Worm (Caenorhabditis elegans) whole organism, L3 larva: ENCODE results near the gene degl-2.

Experiments
- R02D3.7 ChIP-seq: fragments of 150-350 bp; optimal IDR thresholded peaks from 2 replicates; lab custom pipeline; 2014; ENCODE audit warnings: missing biosample characterization, missing genetic modification characterization
- ZK546.5 ChIP-seq: sonication (generic microtip); optimal IDR thresholded peaks from 2 replicates; lab custom pipeline; 2017; ENCODE audit warnings: missing biosample characterization, missing genetic modification characterization
- aly-2 ChIP-seq: fragments of 150-350 bp; optimal IDR thresholded peaks from 2 replicates; lab custom pipeline; 2014; ENCODE audit warnings: missing biosample characterization, missing genetic modification characterization
- ama-1 ChIP-seq: fragments of 150-350 bp; optimal IDR thresholded peaks from 2 replicates; lab custom pipeline; 2018
- ceh-16 ChIP-seq: sonication (generic microtip); optimal IDR thresholded peaks from 2 replicates; lab custom pipeline; 2017; ENCODE audit warnings: missing biosample characterization, missing genetic modification characterization
- ceh-28 ChIP-seq: fragments of 150-350 bp; optimal IDR thresholded peaks from 2 replicates; lab custom pipeline; 2014; ENCODE audit warnings: missing biosample characterization, missing genetic modification reagents, missing genetic modification characterization
- ceh-82 ChIP-seq: fragments of 150-350 bp; optimal IDR thresholded peaks from 2 replicates; lab custom pipeline; 2014; ENCODE audit warnings: missing biosample characterization, missing genetic modification characterization
- ceh-9 ChIP-seq: sonication (generic microtip); optimal IDR thresholded peaks from 2 replicates; lab custom pipeline; 2018; ENCODE audit warnings: missing biosample characterization, missing genetic modification characterization
- daf-12 ChIP-seq: fragments of 150-350 bp; optimal IDR thresholded peaks from 2 replicates; lab custom pipeline; 2014; ENCODE audit warnings: missing biosample characterization, missing genetic modification reagents, missing genetic modification characterization
- egl-27 ChIP-seq: sonication (generic microtip); optimal IDR thresholded peaks from 4 replicates; lab custom pipeline; 2017; ENCODE audit warnings: missing biosample characterization, missing genetic modification reagents, missing genetic modification characterization
- egl-5 ChIP-seq: fragments of 150-350 bp; optimal IDR thresholded peaks from 2 replicates; lab custom pipeline; 2017; ENCODE audit warnings: missing biosample characterization, missing genetic modification reagents, missing genetic modification characterization, inconsistent platforms
- elt-1 ChIP-seq: fragments of 150-350 bp; optimal IDR thresholded peaks from 2 replicates; lab custom pipeline; 2014; ENCODE audit warnings: missing biosample characterization, missing genetic modification characterization
- elt-2 ChIP-seq: sonication (generic microtip); optimal IDR thresholded peaks from 2 replicates; lab custom pipeline; 2016; ENCODE audit warnings: missing genetic modification reagents, mild to moderate bottlenecking, missing genetic modification characterization, missing compliant biosample characterization
- elt-3 ChIP-seq, 3 experiments: fragments of 150-350 bp in 1 of 3; sonication (generic microtip) in 2 of 3; optimal IDR thresholded peaks; 2 replicates in 2 of 3; 4 replicates in 1 of 3; lab custom pipeline; 2014 to 2017; ENCODE audit warnings: missing biosample characterization in 3 of 3, missing genetic modification characterization in 3 of 3
- eor-1 ChIP-seq, 2 experiments: fragments of 150-350 bp; optimal IDR thresholded peaks; 2 replicates each; lab custom pipeline; 2014 to 2018; ENCODE audit warnings: missing biosample characterization in 2 of 2, missing genetic modification characterization in 2 of 2
- fkh-10 ChIP-seq: sonication (generic microtip); optimal IDR thresholded peaks from 2 replicates; lab custom pipeline; 2017; ENCODE audit warnings: missing biosample characterization, missing genetic modification reagents, missing genetic modification characterization
- fkh-2 ChIP-seq: fragments of 150-350 bp; optimal IDR thresholded peaks from 2 replicates; lab custom pipeline; 2014; ENCODE audit warnings: missing biosample characterization, missing genetic modification reagents, missing genetic modification characterization
- fos-1 ChIP-seq: fragments of 150-350 bp; optimal IDR thresholded peaks from 2 replicates; lab custom pipeline; 2014; ENCODE audit warnings: missing biosample characterization, missing genetic modification characterization
- hmg-11 ChIP-seq: sonication (generic microtip); optimal IDR thresholded peaks from 2 replicates; lab custom pipeline; 2016; ENCODE audit warnings: missing genetic modification characterization, missing compliant biosample characterization
- jun-1 ChIP-seq: fragments of 150-350 bp; optimal IDR thresholded peaks from 2 replicates; lab custom pipeline; 2014; ENCODE audit warnings: missing biosample characterization, missing genetic modification reagents, missing genetic modification characterization
- lin-39 ChIP-seq: fragments of 150-350 bp; optimal IDR thresholded peaks from 2 replicates; lab custom pipeline; 2018; ENCODE audit warnings: missing biosample characterization, missing genetic modification reagents, missing genetic modification characterization
- lsy-12 ChIP-seq: sonication (generic microtip); optimal IDR thresholded peaks from 2 replicates; lab custom pipeline; 2016; ENCODE audit warnings: mild to moderate bottlenecking, missing genetic modification characterization, missing compliant biosample characterization
- mml-1 ChIP-seq: fragments of 150-350 bp; sonication (generic microtip); optimal IDR thresholded peaks from 3 replicates; lab custom pipeline; 2014; ENCODE audit warnings: missing biosample characterization, missing genetic modification characterization
- nfya-1 ChIP-seq: sonication (generic microtip); optimal IDR thresholded peaks from 2 replicates; lab custom pipeline; 2017; ENCODE audit warnings: missing genetic modification characterization, mild to moderate bottlenecking, missing compliant biosample characterization, antibody characterized with exemption, moderate library complexity; ENCODE audit not compliant: insufficient read depth
- nhr-11 ChIP-seq: fragments of 150-350 bp; optimal IDR thresholded peaks from 2 replicates; lab custom pipeline; 2014; ENCODE audit warnings: missing biosample characterization, missing genetic modification characterization
- nhr-23 ChIP-seq: fragments of 150-350 bp; optimal IDR thresholded peaks from 2 replicates; lab custom pipeline; 2014; ENCODE audit warnings: missing biosample characterization, missing genetic modification reagents, missing genetic modification characterization
- nhr-237 ChIP-seq: fragments of 150-350 bp; optimal IDR thresholded peaks from 2 replicates; lab custom pipeline; 2014; ENCODE audit warnings: missing biosample characterization, missing genetic modification characterization
- nhr-25 ChIP-seq: sonication (generic microtip); optimal IDR thresholded peaks from 2 replicates; lab custom pipeline; 2017; ENCODE audit warnings: missing biosample characterization, missing genetic modification characterization
- nhr-28 ChIP-seq: fragments of 150-350 bp; optimal IDR thresholded peaks from 2 replicates; lab custom pipeline; 2014; ENCODE audit warnings: missing biosample characterization, missing genetic modification characterization
- nhr-43 ChIP-seq: sonication (generic microtip); optimal IDR thresholded peaks from 2 replicates; lab custom pipeline; 2016; ENCODE audit warnings: mild to moderate bottlenecking, missing genetic modification characterization, missing compliant biosample characterization; ENCODE audit not compliant: poor library complexity, severe bottlenecking
- nhr-77 ChIP-seq: fragments of 150-350 bp; optimal IDR thresholded peaks from 2 replicates; lab custom pipeline; 2014; ENCODE audit warnings: missing biosample characterization, missing genetic modification characterization
- pha-4 ChIP-seq: fragments of 150-350 bp; optimal IDR thresholded peaks from 2 replicates; lab custom pipeline; 2014; ENCODE audit warnings: missing biosample characterization, missing genetic modification reagents, missing genetic modification characterization
- pqm-1 ChIP-seq: fragments of 150-350 bp; optimal IDR thresholded peaks from 2 replicates; lab custom pipeline; 2017; ENCODE audit warnings: missing biosample characterization, missing genetic modification characterization, inconsistent platforms
- snpc-4 ChIP-seq: fragments of 150-350 bp; optimal IDR thresholded peaks from 2 replicates; lab custom pipeline; 2014; ENCODE audit warnings: missing biosample characterization, missing genetic modification characterization
- tbx-2 ChIP-seq: sonication (generic microtip); optimal IDR thresholded peaks from 2 replicates; lab custom pipeline; 2016; ENCODE audit warnings: mild to moderate bottlenecking, missing genetic modification characterization, missing compliant biosample characterization
- unc-39 ChIP-seq: sonication (generic microtip); optimal IDR thresholded peaks from 4 replicates; lab custom pipeline; 2017; ENCODE audit warnings: missing biosample characterization, missing genetic modification characterization
- zag-1 ChIP-seq: fragments of 150-350 bp; optimal IDR thresholded peaks from 2 replicates; lab custom pipeline; 2014; ENCODE audit warnings: missing biosample characterization, missing genetic modification characterization
- ztf-11 ChIP-seq: fragments of 150-350 bp; optimal IDR thresholded peaks from 2 replicates; lab custom pipeline; 2014; ENCODE audit warnings: missing biosample characterization, missing genetic modification characterization
- ztf-4 ChIP-seq: fragments of 150-350 bp; optimal IDR thresholded peaks from 2 replicates; lab custom pipeline; 2014; ENCODE audit warnings: missing biosample characterization, missing genetic modification characterization

degl-2 gene

DNA sequence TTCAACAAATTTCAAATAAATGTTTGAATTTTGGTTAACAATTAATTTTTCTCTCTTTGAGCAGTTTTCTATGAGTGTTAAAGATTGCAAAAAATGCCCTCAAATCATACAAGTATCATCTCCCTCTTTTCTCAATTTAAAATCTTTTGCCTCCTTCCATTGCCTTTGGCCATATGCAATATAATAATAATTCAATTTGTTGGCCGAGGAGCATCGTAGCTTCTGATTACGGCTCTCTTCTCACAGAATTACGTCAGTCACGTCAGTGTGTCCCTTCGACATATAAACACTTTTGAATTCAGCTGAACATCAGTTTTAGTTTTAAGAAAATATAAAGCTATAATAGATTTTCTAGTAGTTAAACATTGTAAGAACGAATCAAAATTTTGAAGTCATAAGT is 12.3 kb downstream of the degl-2 start:
- no peak for TF ChIP-seq nhr-23 (tag; lab: Kevin White, UChicago)
- TF ChIP-seq egl-27 (tag; lab: Kevin White, UChicago) = no peak
- no peak for TF ChIP-seq ceh-16
- no peak for TF ChIP-seq ztf-11 (tag; lab: Kevin White, UChicago)
- TF ChIP-seq hmg-11 (tag; lab: Kevin White, UChicago) = no peak
- no peak for TF ChIP-seq ceh-9 (tag; lab: Kevin White, UChicago)
- TF ChIP-seq ztf-4 (tag; lab: Kevin White, UChicago) = no peak
- TF ChIP-seq nhr-25 (tag; lab: Kevin White, UChicago) = no peak
- no peak for TF ChIP-seq egl-5 (tag; lab: Kevin White, UChicago)
- no peak for TF ChIP-seq ceh-82 (tag; lab: Kevin White, UChicago)

- TF ChIP-seq aly-2 (tag; lab: Kevin White, UChicago) (no peak), elt-1 (tag; lab: Kevin White, UChicago) (no peak)
- TF ChIP-seq, all 47 proteins: peak for 0
Observed at ce11 chrIV:9657753-9658152, 14.5 kb downstream of the degl-2 start, which contains the start of gene acc-1. acc-1 (plus strand) TSS chrIV:9658053.

DNA sequence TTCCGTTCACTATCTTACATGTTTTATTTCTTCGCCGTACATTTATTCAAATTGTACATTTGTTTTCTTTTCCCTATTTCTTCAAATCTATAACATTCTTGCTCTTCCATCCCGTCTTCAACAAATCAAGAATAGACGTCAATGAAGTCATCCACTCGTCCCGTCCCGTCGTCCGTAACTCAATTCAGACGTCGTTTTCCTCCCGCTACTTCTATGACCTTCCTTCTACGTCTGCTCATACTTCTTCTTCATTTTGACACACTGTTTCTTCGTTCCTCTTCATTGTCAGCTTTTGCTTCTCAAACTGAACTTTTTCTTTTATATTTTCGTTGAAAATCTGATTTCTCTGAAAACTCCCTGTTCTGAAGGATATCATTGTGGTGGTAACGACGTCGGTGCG is 16.7 kb downstream of the degl-2 start:
- peak; percentile 74 for TF ChIP-seq fkh-10 (GFP tag; lab: Kevin White, UChicago)
- TF ChIP-seq lsy-12 = no peak

DNA sequence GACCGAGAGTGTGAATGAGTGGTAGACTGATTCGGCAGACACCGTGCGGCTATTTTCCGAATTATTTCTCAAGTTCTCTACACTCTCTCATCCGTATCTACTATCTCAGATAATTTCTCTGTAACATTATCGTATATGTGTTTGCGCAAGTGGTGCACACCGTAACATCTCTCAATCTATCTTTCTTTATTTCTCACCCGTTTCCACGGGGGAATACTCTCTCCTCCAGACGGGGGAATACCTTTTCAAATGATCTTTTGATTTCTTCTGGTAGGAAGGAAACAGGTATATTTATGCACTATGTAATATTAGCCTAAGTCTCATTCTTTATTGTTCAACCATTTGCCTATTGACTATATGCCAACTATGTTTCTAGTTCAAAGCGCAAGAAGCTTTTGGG is 23.8 kb downstream of the degl-2 start:
- no peak for TF ChIP-seq ztf-11 (tag; lab: Kevin White, UChicago)
- no peak for TF ChIP-seq unc-39 (tag; lab: Kevin White, UChicago)
- TF ChIP-seq jun-1 = no peak
- TF ChIP-seq nhr-25 (tag; lab: Kevin White, UChicago) = peak; percentile 20
- no peak for TF ChIP-seq nfya-1 (tag; lab: Kevin White, UChicago)
- no peak for TF ChIP-seq nhr-77 (tag; lab: Kevin White, UChicago)
- no peak for TF ChIP-seq eor-1 (tag; optimal IDR thresholded peaks at IDR 0.05; lab: Kevin White, UChicago)
- TF ChIP-seq fkh-10 (GFP tag; lab: Kevin White, UChicago) = no peak
- TF ChIP-seq nhr-23 (tag; lab: Kevin White, UChicago) = no peak
- no peak for TF ChIP-seq ceh-82 (tag; lab: Kevin White, UChicago)
- TF ChIP-seq R02D3.7 (tag; lab: Kevin White, UChicago) = no peak
- no peak for TF ChIP-seq lin-39
- TF ChIP-seq pha-4 = peak; percentile 43
- TF ChIP-seq zag-1 (tag; lab: Kevin White, UChicago) = no peak
- no peak for TF ChIP-seq nhr-237 (tag; lab: Kevin White, UChicago)
- no peak for TF ChIP-seq nhr-11 (tag; lab: Kevin White, UChicago)

ce11 chrIV:9668103-9668672 is 24.9 kb downstream of the degl-2 start:
- TF ChIP-seq nfya-1 (tag; lab: Kevin White, UChicago) = peak; percentile 18
- no peak for TF ChIP-seq ceh-28 (tag; lab: Kevin White, UChicago)
- peak; percentile 56 for TF ChIP-seq elt-2
- TF ChIP-seq R02D3.7 (tag; lab: Kevin White, UChicago) = no peak
- no peak for TF ChIP-seq ceh-9 (tag; lab: Kevin White, UChicago)
- no peak for TF ChIP-seq nhr-11 (tag; lab: Kevin White, UChicago)
- peak; percentile 60 for TF ChIP-seq pha-4
- TF ChIP-seq fkh-2 (tag; lab: Kevin White, UChicago) = no peak
- TF ChIP-seq pqm-1 (tag; lab: Kevin White, UChicago) = peak; percentile 82
- TF ChIP-seq jun-1 = peak; percentile 52
- TF ChIP-seq nhr-237 (tag; lab: Kevin White, UChicago) = no peak
- no peak for TF ChIP-seq unc-39 (tag; lab: Kevin White, UChicago)

- TF ChIP-seq nhr-237 (tag; lab: Kevin White, UChicago) (no peak), lsy-12 (peak; percentile 38), snpc-4 (tag; lab: Kevin White, UChicago) (no peak), daf-12 (no peak), egl-27 (tag; lab: Kevin White, UChicago) (no peak), unc-39 (tag; lab: Kevin White, UChicago) (no peak), nhr-28 (tag; lab: Kevin White, UChicago) (no peak), tbx-2 (tag; lab: Kevin White, UChicago) (no peak), egl-5 (tag; lab: Kevin White, UChicago) (no peak), ceh-28 (tag; lab: Kevin White, UChicago) (peak; percentile 37), fkh-10 (GFP tag; lab: Kevin White, UChicago) (no peak), ama-1 (lab: Kevin White, UChicago) (peak; percentile 39), mml-1 (tag; lab: Kevin White, UChicago) (no peak), nhr-43 (tag; lab: Kevin White, UChicago) (peak; percentile 80), nhr-23 (tag; lab: Kevin White, UChicago) (peak; percentile 78), eor-1 (tag; optimal IDR thresholded peaks at IDR 0.05; lab: Kevin White, UChicago) (no peak), fos-1 (tag; lab: Kevin White, UChicago) (no peak), jun-1 (no peak), zag-1 (tag; lab: Kevin White, UChicago) (no peak), elt-1 (tag; lab: Kevin White, UChicago) (peak; percentile 70), ZK546.5 (no peak), elt-3 (tag; optimal IDR thresholded peaks at IDR 0.05; lab: Kevin White, UChicago) (no peak), nfya-1 (tag; lab: Kevin White, UChicago) (no peak), lin-39 (no peak), fkh-2 (tag; lab: Kevin White, UChicago) (no peak)
Observed at ce11 chrIV:9669969-9670368, 26.7 kb downstream of the degl-2 start.
